Worm (Caenorhabditis elegans): Measurements from ENCODE around the gene C09B8.3.

Gene C09B8.3

DNA sequence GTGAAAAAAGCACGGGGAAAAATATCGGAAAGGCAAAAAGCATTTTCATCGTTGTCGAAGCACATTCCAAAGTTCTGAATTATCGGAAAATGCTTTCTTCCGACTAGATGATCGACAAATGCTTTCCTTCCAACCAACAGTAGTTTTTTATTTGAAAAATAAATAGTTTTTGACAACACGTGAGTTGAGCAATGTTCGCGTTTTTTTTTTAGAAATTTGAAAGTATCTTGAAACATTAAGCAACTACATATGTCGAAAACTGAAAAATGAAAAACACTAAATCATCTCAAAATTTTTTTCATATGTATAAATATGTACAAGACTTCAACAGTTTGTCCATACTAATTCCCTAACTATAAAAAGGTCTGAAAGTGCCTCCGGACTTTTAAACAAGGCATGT is 29.1 kb upstream of the C09B8.3 start, which contains the start of gene hsp-25:
Gene hsp-25, minus strand, starts transcription at position 101 of the 400 bp plus-strand sequence.
- TF ChIP-seq R02D3.7 (tag; optimal IDR thresholded peaks at IDR 0.05) = no peak
- no peak for TF ChIP-seq ceh-82 (tag; optimal IDR thresholded peaks at IDR 0.05)
- no peak for TF ChIP-seq egl-27 (tag; optimal IDR thresholded peaks at IDR 0.05)
- no peak for TF ChIP-seq unc-62 (GFP tag; optimal IDR thresholded peaks at IDR 0.05)
- TF ChIP-seq ama-1 (optimal IDR thresholded peaks at IDR 0.05) = no peak
- no peak for TF ChIP-seq lsy-12 (tag; optimal IDR thresholded peaks at IDR 0.05)
- no peak for TF ChIP-seq ZK546.5 (tag; optimal IDR thresholded peaks at IDR 0.05)

ce11 chrX:6031169-6031568 is 20.7 kb upstream of the C09B8.3 start, which contains the start of gene ipp-5:
Gene ipp-5 (plus strand): TSS chrX:6031469.
- no peak for TF ChIP-seq egl-27 (tag; optimal IDR thresholded peaks at IDR 0.05)
- TF ChIP-seq ama-1 (optimal IDR thresholded peaks at IDR 0.05) = no peak
- no peak for TF ChIP-seq eor-1 (tag; optimal IDR thresholded peaks at IDR 0.05)
- TF ChIP-seq fkh-10 (GFP tag; optimal IDR thresholded peaks at IDR 0.05) = no peak
- TF ChIP-seq nhr-28 (tag; optimal IDR thresholded peaks at IDR 0.05) = no peak
- TF ChIP-seq nhr-12 (tag; optimal IDR thresholded peaks at IDR 0.05) = no peak
- TF ChIP-seq ZK546.5 (tag; optimal IDR thresholded peaks at IDR 0.05) = no peak
- TF ChIP-seq ztf-4 (tag; optimal IDR thresholded peaks at IDR 0.05) = no peak
- TF ChIP-seq hmg-11 (tag; optimal IDR thresholded peaks at IDR 0.05) = no peak

DNA sequence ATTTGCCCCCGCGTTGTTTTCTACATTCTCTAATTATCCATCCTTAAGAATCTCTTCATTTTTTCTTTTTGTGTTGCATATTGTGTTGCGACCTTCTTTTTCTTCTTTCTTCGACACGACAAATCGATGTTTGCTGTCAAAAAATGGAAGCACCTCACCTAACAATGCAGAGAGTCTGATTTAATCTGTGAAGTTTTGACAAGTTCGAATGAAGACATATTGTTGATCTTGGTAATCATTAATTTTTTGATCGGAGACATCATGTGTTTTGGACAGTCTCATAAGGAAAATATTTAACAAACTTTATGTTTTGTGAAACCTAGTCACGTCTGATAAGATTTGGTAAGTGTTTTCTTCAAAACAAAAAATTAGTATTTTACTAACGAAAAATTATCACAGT is 18.6 kb upstream of the C09B8.3 start:
- TF ChIP-seq nhr-28 (tag; optimal IDR thresholded peaks at IDR 0.05) (no peak), ceh-16 (tag; optimal IDR thresholded peaks at IDR 0.05) (peak; percentile 34), elt-1 (tag; optimal IDR thresholded peaks at IDR 0.05) (peak; percentile 49), nhr-25 (tag; optimal IDR thresholded peaks at IDR 0.05) (peak; percentile 29)

DNA sequence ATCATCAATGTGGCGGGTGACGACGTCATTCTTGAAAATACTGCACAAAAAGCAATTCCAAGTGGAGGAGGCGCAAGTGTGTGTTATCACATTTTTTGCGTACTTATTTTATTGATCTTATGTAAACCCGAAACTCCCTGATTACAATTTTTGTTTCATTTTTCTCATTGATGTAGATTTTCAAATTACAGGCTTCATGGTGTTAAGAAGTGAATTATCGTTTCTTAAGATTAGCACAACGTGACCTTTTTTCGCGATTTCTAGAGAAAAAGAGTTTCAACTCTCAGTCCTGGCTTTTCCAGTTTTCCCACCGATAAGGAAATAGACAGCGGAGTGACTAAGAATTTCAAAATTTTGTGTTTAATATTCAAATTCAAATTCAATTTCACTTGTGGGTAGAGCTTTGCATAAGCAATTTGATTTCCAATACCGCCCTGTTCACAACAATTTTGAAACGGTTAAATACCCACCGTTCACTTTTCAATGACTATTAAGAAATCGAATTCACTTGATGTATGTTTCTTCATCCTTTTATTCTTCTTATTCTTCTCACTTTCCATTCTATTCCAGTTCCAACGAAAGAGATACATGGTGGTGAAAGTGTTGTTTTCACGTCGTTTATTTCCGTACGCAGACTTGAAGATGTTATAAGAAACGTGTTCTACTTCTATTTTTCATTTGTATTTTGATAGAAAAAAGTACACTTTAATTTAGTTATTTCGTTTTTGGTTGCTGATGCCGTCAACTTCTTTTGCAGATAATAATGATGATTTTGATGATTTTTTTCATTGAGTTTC is 16.5 kb upstream of the C09B8.3 start:
- peak; percentile 52 for TF ChIP-seq elt-2 (tag; optimal IDR thresholded peaks at IDR 0.05)
- no peak for TF ChIP-seq hmg-11 (tag; optimal IDR thresholded peaks at IDR 0.05)
- TF ChIP-seq elt-3 (tag; optimal IDR thresholded peaks at IDR 0.05) = no peak
- no peak for TF ChIP-seq fos-1 (tag; optimal IDR thresholded peaks at IDR 0.05)
- no peak for TF ChIP-seq ceh-16 (tag; optimal IDR thresholded peaks at IDR 0.05)
- no peak for TF ChIP-seq R02D3.7 (tag; optimal IDR thresholded peaks at IDR 0.05)
- no peak for TF ChIP-seq ceh-28 (tag; optimal IDR thresholded peaks at IDR 0.05)
- no peak for TF ChIP-seq unc-39 (tag; optimal IDR thresholded peaks at IDR 0.05)
- peak; percentile 53 for TF ChIP-seq nhr-25 (tag; optimal IDR thresholded peaks at IDR 0.05)
- no peak for TF ChIP-seq nhr-67 (tag; optimal IDR thresholded peaks at IDR 0.05)
- no peak for TF ChIP-seq nhr-77 (tag; optimal IDR thresholded peaks at IDR 0.05)
- TF ChIP-seq nhr-12 (tag; optimal IDR thresholded peaks at IDR 0.05) = no peak
- TF ChIP-seq snpc-4 (tag; optimal IDR thresholded peaks at IDR 0.05) = no peak
- no peak for TF ChIP-seq pha-4 (tag; optimal IDR thresholded peaks at IDR 0.05)
- TF ChIP-seq nfya-1 (tag; optimal IDR thresholded peaks at IDR 0.05; ENCODE audit: insufficient read depth) = no peak
- TF ChIP-seq pqm-1 (tag; optimal IDR thresholded peaks at IDR 0.05) = peak; percentile 26
- no peak for TF ChIP-seq nhr-237 (tag; optimal IDR thresholded peaks at IDR 0.05)
- no peak for TF ChIP-seq nhr-23 (tag; optimal IDR thresholded peaks at IDR 0.05)
- TF ChIP-seq unc-62 (GFP tag; optimal IDR thresholded peaks at IDR 0.05) = no peak
- TF ChIP-seq lsy-12 (tag; optimal IDR thresholded peaks at IDR 0.05) = no peak

- TF ChIP-seq jun-1 (tag; optimal IDR thresholded peaks at IDR 0.05) = peak; percentile 37
- no peak for TF ChIP-seq mml-1 (tag; optimal IDR thresholded peaks at IDR 0.05)
- peak; percentile 45 for TF ChIP-seq pha-4 (tag; optimal IDR thresholded peaks at IDR 0.05)
- TF ChIP-seq nfya-1 (tag; optimal IDR thresholded peaks at IDR 0.05; ENCODE audit: insufficient read depth) = no peak
- TF ChIP-seq elt-2 (tag; optimal IDR thresholded peaks at IDR 0.05) = peak; percentile 85
- no peak for TF ChIP-seq ztf-11 (tag; optimal IDR thresholded peaks at IDR 0.05)
- no peak for TF ChIP-seq nhr-28 (tag; optimal IDR thresholded peaks at IDR 0.05)
- TF ChIP-seq ceh-82 (tag; optimal IDR thresholded peaks at IDR 0.05) = no peak
- no peak for TF ChIP-seq unc-62 (GFP tag; optimal IDR thresholded peaks at IDR 0.05)
- peak; percentile 74 for TF ChIP-seq pqm-1 (tag; optimal IDR thresholded peaks at IDR 0.05)
- TF ChIP-seq nhr-43 (tag; optimal IDR thresholded peaks at IDR 0.05; ENCODE audit: poor library complexity, severe bottlenecking) = no peak
- no peak for TF ChIP-seq ceh-9 (tag; optimal IDR thresholded peaks at IDR 0.05)
These were observed 14.5 kb upstream of the C09B8.3 start for ce11 chrX:6024977-6025376.
